Fruit fly (Drosophila melanogaster): Measurements from ENCODE around the gene m.

m gene

dm6 chrX:11720138-11720537 is 33.9 kb upstream of the m start, which contains the start of gene Tango10:
Gene Tango10, plus strand, starts transcription at chrX:11720245.
- TF ChIP-seq sc (optimal IDR thresholded peaks at IDR 0.05) = no peak
- TF ChIP-seq sc (GFP tag; optimal IDR thresholded peaks at IDR 0.05) = no peak
- TF ChIP-seq kah (GFP tag; optimal IDR thresholded peaks at IDR 0.05) = no peak
- TF ChIP-seq CG18011 (GFP tag; optimal IDR thresholded peaks at IDR 0.05) = no peak
- TF ChIP-seq CG13775 (GFP tag; optimal IDR thresholded peaks at IDR 0.05) = peak; percentile 67
- TF ChIP-seq otp (GFP tag; IDR thresholded peaks at IDR 0.05) = no peak
- no peak for TF ChIP-seq Eip74EF (GFP tag; optimal IDR thresholded peaks at IDR 0.05)
- TF ChIP-seq BtbVII (GFP tag; optimal IDR thresholded peaks at IDR 0.05) = no peak
- no peak for TF ChIP-seq Neu2 (GFP tag; optimal IDR thresholded peaks at IDR 0.05; ENCODE audit: borderline replicate concordance)
- peak; percentile 12 for TF ChIP-seq exex (tag; optimal IDR thresholded peaks at IDR 0.05)
- TF ChIP-seq pb (GFP tag; optimal IDR thresholded peaks at IDR 0.05) = no peak
- TF ChIP-seq rib (GFP tag; IDR thresholded peaks at IDR 0.05) = no peak
- no peak for TF ChIP-seq CG11504 (tag; optimal IDR thresholded peaks at IDR 0.05)
- TF ChIP-seq CG4820 (GFP tag; optimal IDR thresholded peaks at IDR 0.05) = peak; percentile 46
- TF ChIP-seq CG10654 (GFP tag; optimal IDR thresholded peaks at IDR 0.05) = peak; percentile 12
- TF ChIP-seq ken (GFP tag; IDR thresholded peaks at IDR 0.05) = peak; percentile 66; the same call in 2 of the 3 replicates
- TF ChIP-seq CG8944 (GFP tag; optimal IDR thresholded peaks at IDR 0.05) = no peak
- peak; percentile 67; the same call in 1 of the 3 replicates for TF ChIP-seq hb (GFP tag; IDR thresholded peaks at IDR 0.05; ENCODE audit: partially characterized antibody)
- TF ChIP-seq CG11560 (tag; IDR thresholded peaks at IDR 0.05) = no peak
- TF ChIP-seq az2 (GFP tag; optimal IDR thresholded peaks at IDR 0.05) = peak; percentile 29
- no peak for TF ChIP-seq so (GFP tag; IDR thresholded peaks at IDR 0.05)
- no peak for TF ChIP-seq da (GFP tag; optimal IDR thresholded peaks at IDR 0.05)
- peak; percentile 72 for TF ChIP-seq pzg (GFP tag; optimal IDR thresholded peaks at IDR 0.05)
- TF ChIP-seq CG3995 (GFP tag; optimal IDR thresholded peaks at IDR 0.05) = peak; percentile 46
- TF ChIP-seq twi (tag; optimal IDR thresholded peaks at IDR 0.05) = no peak
- TF ChIP-seq Rx (GFP tag; IDR thresholded peaks at IDR 0.05) = no peak
- no peak for TF ChIP-seq CG5180 (GFP tag; optimal IDR thresholded peaks at IDR 0.05)
- no peak for TF ChIP-seq usp (GFP tag; optimal IDR thresholded peaks at IDR 0.05)
- TF ChIP-seq ERR (GFP tag; optimal IDR thresholded peaks at IDR 0.05) = peak; percentile 42
- no peak; the same call in 1 of the 2 replicates for TF ChIP-seq CG17328 (GFP tag; IDR thresholded peaks at IDR 0.05)
- TF ChIP-seq Stat92E (GFP tag; optimal IDR thresholded peaks at IDR 0.05) = no peak
- peak; percentile 77; the same call in 2 of the 4 replicates for TF ChIP-seq chinmo (GFP tag; IDR thresholded peaks at IDR 0.05; ENCODE audit: partially characterized antibody)
- TF ChIP-seq vvl (GFP tag; IDR thresholded peaks at IDR 0.05) = peak; percentile 46; the same call in 1 of the 2 replicates
- no peak for TF ChIP-seq ap (GFP tag; IDR thresholded peaks at IDR 0.05)
- TF ChIP-seq CG12744 (GFP tag; optimal IDR thresholded peaks at IDR 0.05) = no peak
- TF ChIP-seq YL-1 (GFP tag; optimal IDR thresholded peaks at IDR 0.05) = peak; percentile 63
- TF ChIP-seq CG12219 (GFP tag; optimal IDR thresholded peaks at IDR 0.05) = peak; percentile 18
- 0 out of 3 replicates have a peak, but pooled peaks have one; percentile 16 for TF ChIP-seq zfh1 (GFP tag; IDR thresholded peaks at IDR 0.05)
- peak; percentile 47 for TF ChIP-seq CG10147 (GFP tag; optimal IDR thresholded peaks at IDR 0.05)
- peak; percentile 48 for TF ChIP-seq CG2712 (tag; optimal IDR thresholded peaks at IDR 0.05)
- no peak for TF ChIP-seq CG17912 (GFP tag; optimal IDR thresholded peaks at IDR 0.05)
- TF ChIP-seq chif (GFP tag; optimal IDR thresholded peaks at IDR 0.05) = peak; percentile 1 to 26
- no peak for TF ChIP-seq Tbp (GFP tag; optimal IDR thresholded peaks at IDR 0.05)
- no peak for TF ChIP-seq CG33557 (GFP tag; optimal IDR thresholded peaks at IDR 0.05)
- no peak for TF ChIP-seq seq (GFP tag; IDR thresholded peaks at IDR 0.05)
- peak; percentile 37 for TF ChIP-seq Max (GFP tag; optimal IDR thresholded peaks at IDR 0.05)
- peak; percentile 40 for TF ChIP-seq ind (GFP tag; optimal IDR thresholded peaks at IDR 0.05)
- TF ChIP-seq btn (GFP tag; optimal IDR thresholded peaks at IDR 0.05) = no peak
- TF ChIP-seq CG4328 (GFP tag; optimal IDR thresholded peaks at IDR 0.05) = no peak
- peak; percentile 61 for TF ChIP-seq CoRest (tag; optimal IDR thresholded peaks at IDR 0.05)
- peak; percentile 20 for TF ChIP-seq CG7839 (tag; optimal IDR thresholded peaks at IDR 0.05)
